Fruit fly (Drosophila melanogaster) S2 (cell line): ENCODE measurements around the gene Adk1.

ENCODE experiments used
- CG8478 ChIP-seq: fragments of >200 bp; optimal IDR thresholded peaks from 2 replicates; lab custom pipeline; 2018
- CTCF ChIP-seq, 2 experiments: fragments of >200 bp; optimal IDR thresholded peaks; 2 replicates each; lab custom pipeline; 2018

dm6 chr3R:12224919-12225318 lies 27.2 kb downstream of the Adk1 start, which contains the start of gene CG17404:
- no peak for TF ChIP-seq CG8478 (lab: Kevin White, UChicago)
- TF ChIP-seq CTCF (optimal IDR thresholded peaks at IDR 0.05; lab: Kevin White, UChicago): no peak
